Worm (Caenorhabditis elegans) whole organism, L1 larva: ENCODE measurements around the gene wht-6.

Experiments
- aha-1 ChIP-seq: fragments of 150-350 bp; optimal IDR thresholded peaks from 2 replicates; lab custom pipeline; 2014; ENCODE audit warnings: missing biosample characterization, missing genetic modification characterization
- ama-1 ChIP-seq: fragments of 150-350 bp; optimal IDR thresholded peaks from 2 replicates; lab custom pipeline; 2014
- ces-1 ChIP-seq: fragments of 150-350 bp; optimal IDR thresholded peaks from 2 replicates; lab custom pipeline; 2014; ENCODE audit warnings: missing biosample characterization, missing genetic modification reagents, missing genetic modification characterization
- egl-27 ChIP-seq, 2 experiments: fragments of 150-350 bp in 1 of 2; sonication (generic microtip); optimal IDR thresholded peaks; 3 replicates each; lab custom pipeline; 2017 to 2018; ENCODE audit warnings: missing biosample characterization in 2 of 2, missing genetic modification characterization in 2 of 2, missing genetic modification reagents in 2 of 2
- lin-13 ChIP-seq: fragments of 150-350 bp; optimal IDR thresholded peaks from 2 replicates; lab custom pipeline; 2014; ENCODE audit warnings: missing biosample characterization, missing genetic modification reagents, missing genetic modification characterization
- nhr-20 ChIP-seq: sonication (generic microtip); optimal IDR thresholded peaks from 2 replicates; lab custom pipeline; 2016; ENCODE audit warnings: mild to moderate bottlenecking, missing genetic modification characterization, missing compliant biosample characterization
- nhr-77 ChIP-seq: fragments of 150-350 bp; optimal IDR thresholded peaks from 2 replicates; lab custom pipeline; 2014; ENCODE audit warnings: missing biosample characterization, missing genetic modification characterization
- nhr-84 ChIP-seq: sonication (generic microtip); optimal IDR thresholded peaks from 2 replicates; lab custom pipeline; 2017; ENCODE audit warnings: missing biosample characterization, missing genetic modification characterization
- snpc-4 ChIP-seq: fragments of 150-350 bp; optimal IDR thresholded peaks from 2 replicates; lab custom pipeline; 2014; ENCODE audit warnings: missing biosample characterization, missing genetic modification characterization
- ztf-4 ChIP-seq: fragments of 150-350 bp; optimal IDR thresholded peaks from 2 replicates; lab custom pipeline; 2014; ENCODE audit warnings: missing biosample characterization, missing genetic modification characterization

DNA sequence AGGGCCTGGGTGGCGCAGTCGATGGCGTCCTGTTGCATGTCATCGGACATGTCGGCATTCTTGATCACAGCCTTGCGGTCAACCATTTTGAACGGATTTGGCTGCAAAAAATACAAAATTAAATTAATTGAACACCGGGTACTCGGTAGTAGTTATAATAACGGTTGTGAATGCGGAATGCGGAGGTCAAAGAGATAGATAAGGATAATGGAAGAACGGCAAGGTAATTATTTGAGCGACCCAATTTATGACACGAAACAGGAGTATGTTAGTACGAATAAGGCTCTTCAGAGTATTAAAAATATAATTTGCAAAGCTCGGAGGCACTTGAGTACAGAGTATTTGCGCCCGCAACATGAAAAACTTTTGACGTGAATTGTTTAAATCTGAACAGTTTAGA, 7.9 kb upstream of the wht-6 start, which contains the start of gene dlc-1:
- TF ChIP-seq aha-1 (tag; lab: Kevin White, UChicago) = no peak
- TF ChIP-seq ztf-4 (tag; lab: Kevin White, UChicago) = no peak
- no peak for TF ChIP-seq lin-13 (GFP tag; lab: Kevin White, UChicago)
- no peak for TF ChIP-seq snpc-4 (tag; lab: Kevin White, UChicago)
- no peak for TF ChIP-seq ama-1 (lab: Kevin White, UChicago)
- TF ChIP-seq nhr-77 (tag; lab: Kevin White, UChicago) = no peak
- TF ChIP-seq egl-27 (tag; optimal IDR thresholded peaks at IDR 0.05; lab: Kevin White, UChicago) = no peak
- TF ChIP-seq nhr-20 (tag; lab: Kevin White, UChicago) = no peak
- no peak for TF ChIP-seq ces-1 (GFP tag; lab: Kevin White, UChicago)
- no peak for TF ChIP-seq nhr-84 (tag; lab: Kevin White, UChicago)
